Worm (Caenorhabditis elegans): ENCODE data around the gene mrps-11.

- no peak for TF ChIP-seq flt-1 (GFP tag; IDR thresholded peaks at IDR 0.05)
- no peak for TF ChIP-seq ama-1 (optimal IDR thresholded peaks at IDR 0.05)
- TF ChIP-seq hmbx-1 (tag; optimal IDR thresholded peaks at IDR 0.05): no peak
- no peak for TF ChIP-seq ceh-13 (GFP tag; optimal IDR thresholded peaks at IDR 0.05)
- no peak for TF ChIP-seq tbx-37 (GFP tag; conservative IDR thresholded peaks at IDR 0.05)
- no peak for TF ChIP-seq pes-1 (GFP tag; IDR thresholded peaks at IDR 0.05)
Observed at ce11 chrV:12536409-12537038, 42.1 kb upstream of the mrps-11 start.
